Fruit fly (Drosophila melanogaster) whole organism, embryonic: ENCODE data around the gene CG15408.
A peak's percentile ranks its signal among the peaks of the same experiment; 100 is the strongest.

ENCODE experiments used
- Ada2b ChIP-seq: fragments of 200-800 bp; sonication (Bioruptor generic); IDR thresholded peaks from 2 replicates; pipeline ENCODE4 v1.3.6; 2022; ENCODE audit warnings: missing biosample characterization, missing genetic modification characterization
- BEAF-32 ChIP-seq: fragments of 200-800 bp; sonication (Bioruptor generic); optimal IDR thresholded peaks from 3 replicates; lab custom pipeline; 2017; ENCODE audit warnings: missing biosample characterization, missing genetic modification characterization, mild to moderate bottlenecking, moderate library complexity, missing genetic modification reagents
- CG10267 ChIP-seq: fragments of 200-800 bp; sonication (Bioruptor generic); optimal IDR thresholded peaks from 2 replicates; lab custom pipeline; 2018; ENCODE audit warnings: missing biosample characterization, mild to moderate bottlenecking, missing genetic modification characterization, moderate library complexity
- CG10462 ChIP-seq: fragments of 200-800 bp; sonication (Bioruptor generic); optimal IDR thresholded peaks from 2 replicates; lab custom pipeline; 2016; ENCODE audit warnings: missing biosample characterization, missing genetic modification characterization
- CG11085 ChIP-seq: fragments of 200-800 bp; sonication (Bioruptor generic); IDR thresholded peaks from 2 replicates; pipeline ENCODE4 v1.3.6; 2022; ENCODE audit warnings: missing biosample characterization, missing genetic modification characterization
- CG11560 ChIP-seq: fragments of 200-800 bp; sonication (Bioruptor generic); IDR thresholded peaks from 3 replicates; pipeline ENCODE4 v1.3.6; 2022; ENCODE audit warnings: missing biosample characterization, missing genetic modification characterization
- CG13894 ChIP-seq: fragments of 200-800 bp; sonication (Bioruptor generic); optimal IDR thresholded peaks from 3 replicates; lab custom pipeline; 2018; ENCODE audit warnings: missing biosample characterization, mild to moderate bottlenecking, missing genetic modification characterization, moderate library complexity
- CG15601 ChIP-seq: fragments of 200-800 bp; sonication (Bioruptor generic); optimal IDR thresholded peaks from 3 replicates; lab custom pipeline; 2019; ENCODE audit warnings: missing biosample characterization, mild to moderate bottlenecking, missing genetic modification characterization, moderate library complexity
- CG16863 ChIP-seq: fragments of 200-800 bp; sonication (Bioruptor generic); optimal IDR thresholded peaks from 3 replicates; lab custom pipeline; 2016; ENCODE audit warnings: missing biosample characterization, missing genetic modification characterization
- CG17328 ChIP-seq: fragments of 200-800 bp; sonication (Bioruptor generic); IDR thresholded peaks from 2 replicates; pipeline ENCODE4 v1.3.6; 2022; ENCODE audit warnings: missing biosample characterization, missing genetic modification characterization
- CG17612 ChIP-seq: fragments of 200-800 bp; sonication (Bioruptor generic); IDR thresholded peaks from 2 replicates; pipeline ENCODE4 v1.3.6; 2022; ENCODE audit warnings: missing biosample characterization, missing genetic modification characterization
- CG30020 ChIP-seq: fragments of 200-800 bp; optimal IDR thresholded peaks from 2 replicates; lab custom pipeline; 2019; ENCODE audit warnings: missing biosample characterization, mild to moderate bottlenecking, missing genetic modification characterization, moderate library complexity
- CG3407 ChIP-seq: fragments of 200-800 bp; sonication (Bioruptor generic); optimal IDR thresholded peaks from 2 replicates; lab custom pipeline; 2018; ENCODE audit warnings: missing biosample characterization, mild to moderate bottlenecking, missing genetic modification characterization
- CG4424 ChIP-seq: fragments of 200-800 bp; sonication (Bioruptor generic); optimal IDR thresholded peaks from 3 replicates; lab custom pipeline; 2016; ENCODE audit warnings: missing biosample characterization, missing genetic modification characterization
- CG4854 ChIP-seq: fragments of 200-800 bp; sonication (Bioruptor generic); optimal IDR thresholded peaks from 2 replicates; lab custom pipeline; 2016; ENCODE audit warnings: missing biosample characterization, missing genetic modification characterization, inconsistent platforms
- CG5953 ChIP-seq: fragments of 200-800 bp; sonication (Bioruptor generic); IDR thresholded peaks from 2 replicates; pipeline ENCODE4 v1.3.6; 2022; ENCODE audit warnings: missing biosample characterization, missing genetic modification characterization
- CG6254 ChIP-seq: fragments of 200-800 bp; sonication (Bioruptor generic); optimal IDR thresholded peaks from 3 replicates; lab custom pipeline; 2017; ENCODE audit warnings: mild to moderate bottlenecking, missing biosample characterization, missing genetic modification reagents, missing genetic modification characterization
- CG7987 ChIP-seq: fragments of 200-800 bp; sonication (Bioruptor generic); optimal IDR thresholded peaks from 2 replicates; lab custom pipeline; 2018; ENCODE audit warnings: missing biosample characterization, mild to moderate bottlenecking, missing genetic modification characterization, moderate library complexity
- CG8478 ChIP-seq: fragments of >200 bp; optimal IDR thresholded peaks from 2 replicates; lab custom pipeline; 2018
- CTCF ChIP-seq: fragments of 200-800 bp; sonication (Bioruptor generic); optimal IDR thresholded peaks from 2 replicates; lab custom pipeline; 2017; ENCODE audit warnings: missing biosample characterization, mild to moderate bottlenecking, missing genetic modification characterization, moderate library complexity
- Dref ChIP-seq: fragments of 200-800 bp; sonication (Bioruptor generic); IDR thresholded peaks from 2 replicates; pipeline ENCODE4 v1.3.6; 2022; ENCODE audit warnings: missing biosample characterization, missing genetic modification characterization
- Drgx ChIP-seq: fragments of 200-800 bp; sonication (Bioruptor generic); IDR thresholded peaks from 2 replicates; pipeline ENCODE4 v1.3.6; 2022; ENCODE audit warnings: missing biosample characterization, missing genetic modification characterization
- ERR ChIP-seq: fragments of 200-800 bp; sonication (Bioruptor generic); optimal IDR thresholded peaks from 2 replicates; lab custom pipeline; 2016; ENCODE audit warnings: missing biosample characterization, missing genetic modification characterization
- H2.0 ChIP-seq: fragments of 200-800 bp; sonication (Bioruptor generic); IDR thresholded peaks from 2 replicates; pipeline ENCODE4 v1.3.6; 2022; ENCODE audit warnings: missing biosample characterization, missing genetic modification characterization
- HHEX ChIP-seq: fragments of 200-800 bp; sonication (Bioruptor generic); optimal IDR thresholded peaks from 3 replicates; lab custom pipeline; 2017; ENCODE audit warnings: missing biosample characterization, mild to moderate bottlenecking, missing genetic modification characterization, missing genetic modification reagents
- HLH4C ChIP-seq: fragments of 200-800 bp; sonication (Bioruptor generic); IDR thresholded peaks from 3 replicates; pipeline ENCODE4 v1.3.6; 2022; ENCODE audit warnings: missing biosample characterization, missing genetic modification characterization; ENCODE audit not compliant: partially characterized antibody
- Hsf ChIP-seq: fragments of 200-800 bp; sonication (Bioruptor generic); optimal IDR thresholded peaks from 3 replicates; lab custom pipeline; 2016; ENCODE audit warnings: missing biosample characterization, missing genetic modification characterization
- Lim3 ChIP-seq: fragments of 200-800 bp; sonication (Bioruptor generic); IDR thresholded peaks from 2 replicates; pipeline ENCODE4 v1.3.6; 2022; ENCODE audit warnings: missing biosample characterization, missing genetic modification characterization
- Ptx1 ChIP-seq: fragments of 200-800 bp; sonication (Bioruptor generic); IDR thresholded peaks from 2 replicates; pipeline ENCODE4 v1.3.6; 2022; ENCODE audit warnings: missing biosample characterization, missing genetic modification characterization
- Rx ChIP-seq: fragments of 200-800 bp; sonication (Bioruptor generic); IDR thresholded peaks from 2 replicates; pipeline ENCODE4 v1.3.6; 2022; ENCODE audit warnings: missing biosample characterization, missing genetic modification characterization
- Sin3A ChIP-seq: fragments of >200 bp; optimal IDR thresholded peaks from 2 replicates; lab custom pipeline; 2018
- Trl ChIP-seq, 3 experiments: fragments of >200 bp in 2 of 3; fragments of 200-800 bp in 1 of 3; sonication (Bioruptor generic) in 1 of 3; optimal IDR thresholded peaks; 2 replicates in 1 of 3; 3 replicates in 2 of 3; lab custom pipeline; 2016 to 2017; ENCODE audit warnings: missing biosample characterization in 1 of 3, missing genetic modification characterization in 1 of 3
- ac ChIP-seq: fragments of 200-800 bp; sonication (Bioruptor generic); optimal IDR thresholded peaks from 3 replicates; lab custom pipeline; 2017; ENCODE audit warnings: missing biosample characterization, mild to moderate bottlenecking, missing genetic modification characterization
- bbx ChIP-seq: fragments of 200-800 bp; sonication (Bioruptor generic); IDR thresholded peaks from 2 replicates; pipeline ENCODE4 v1.3.6; 2022; ENCODE audit warnings: missing biosample characterization, missing genetic modification characterization; ENCODE audit not compliant: partially characterized antibody
- bsh ChIP-seq, 2 experiments: fragments of 200-800 bp; sonication (Bioruptor generic); optimal IDR thresholded peaks; 2 replicates each; lab custom pipeline; 2017 to 2018; ENCODE audit warnings: mild to moderate bottlenecking in 2 of 2, missing biosample characterization in 2 of 2, missing genetic modification characterization in 2 of 2, moderate library complexity in 1 of 2
- cad ChIP-seq: fragments of >200 bp; optimal IDR thresholded peaks from 2 replicates; lab custom pipeline; 2017; ENCODE audit warnings: missing biosample characterization, missing genetic modification characterization
- crc ChIP-seq: fragments of 200-800 bp; sonication (Bioruptor generic); optimal IDR thresholded peaks from 2 replicates; lab custom pipeline; 2016; ENCODE audit warnings: missing biosample characterization, missing genetic modification characterization
- dysf ChIP-seq: fragments of 200-800 bp; sonication (Bioruptor generic); IDR thresholded peaks from 3 replicates; pipeline ENCODE4 v1.3.6; 2022; ENCODE audit warnings: missing biosample characterization, missing genetic modification characterization
- emc ChIP-seq: fragments of 200-800 bp; sonication (Bioruptor generic); optimal IDR thresholded peaks from 2 replicates; lab custom pipeline; 2016; ENCODE audit warnings: missing biosample characterization, missing genetic modification characterization
- hb ChIP-seq: fragments of 200-800 bp; sonication (Bioruptor generic); IDR thresholded peaks from 3 replicates; pipeline ENCODE4 v1.3.6; 2022; ENCODE audit warnings: missing biosample characterization, missing genetic modification characterization; ENCODE audit not compliant: partially characterized antibody
- kay ChIP-seq: fragments of 200-800 bp; sonication (Bioruptor generic); optimal IDR thresholded peaks from 2 replicates; lab custom pipeline; 2016; ENCODE audit warnings: missing biosample characterization, missing genetic modification characterization
- knrl ChIP-seq: fragments of 200-800 bp; sonication (Bioruptor generic); IDR thresholded peaks from 3 replicates; pipeline ENCODE4 v1.3.6; 2022; ENCODE audit warnings: missing biosample characterization, missing genetic modification characterization; ENCODE audit not compliant: partially characterized antibody
- lab ChIP-seq: fragments of 200-800 bp; sonication (Bioruptor generic); optimal IDR thresholded peaks from 3 replicates; lab custom pipeline; 2017; ENCODE audit warnings: missing biosample characterization, missing genetic modification characterization, mild to moderate bottlenecking, moderate library complexity, missing genetic modification reagents
- mam ChIP-seq: fragments of 200-800 bp; sonication (Bioruptor generic); optimal IDR thresholded peaks from 3 replicates; lab custom pipeline; 2016; ENCODE audit warnings: missing biosample characterization, missing genetic modification characterization
- mld ChIP-seq: fragments of 200-800 bp; sonication (Bioruptor generic); IDR thresholded peaks from 3 replicates; pipeline ENCODE4 v1.3.6; 2022; ENCODE audit warnings: missing biosample characterization, missing genetic modification characterization; ENCODE audit not compliant: partially characterized antibody
- run ChIP-seq: fragments of 200-800 bp; sonication (Bioruptor generic); optimal IDR thresholded peaks from 3 replicates; lab custom pipeline; 2018; ENCODE audit warnings: missing biosample characterization, mild to moderate bottlenecking, missing genetic modification characterization
- sc ChIP-seq, 3 experiments: fragments of >200 bp in 2 of 3; fragments of 200-800 bp in 1 of 3; sonication (Bioruptor generic) in 1 of 3; optimal IDR thresholded peaks; 2 replicates in 2 of 3; 3 replicates in 1 of 3; lab custom pipeline; 2017; ENCODE audit warnings: mild to moderate bottlenecking in 1 of 3, missing biosample characterization in 1 of 3, missing genetic modification characterization in 1 of 3, missing genetic modification reagents in 1 of 3
- slbo ChIP-seq: fragments of 200-800 bp; sonication (Bioruptor generic); IDR thresholded peaks from 2 replicates; pipeline ENCODE4 v1.3.6; 2022; ENCODE audit warnings: missing biosample characterization, missing genetic modification characterization
- tin ChIP-seq: fragments of 200-800 bp; sonication (Bioruptor generic); optimal IDR thresholded peaks from 3 replicates; lab custom pipeline; 2016; ENCODE audit warnings: missing biosample characterization, missing genetic modification characterization
- tx ChIP-seq: fragments of 200-800 bp; sonication (Bioruptor generic); optimal IDR thresholded peaks from 2 replicates; lab custom pipeline; 2016; ENCODE audit warnings: missing biosample characterization, missing genetic modification characterization

CG15408 gene

DNA sequence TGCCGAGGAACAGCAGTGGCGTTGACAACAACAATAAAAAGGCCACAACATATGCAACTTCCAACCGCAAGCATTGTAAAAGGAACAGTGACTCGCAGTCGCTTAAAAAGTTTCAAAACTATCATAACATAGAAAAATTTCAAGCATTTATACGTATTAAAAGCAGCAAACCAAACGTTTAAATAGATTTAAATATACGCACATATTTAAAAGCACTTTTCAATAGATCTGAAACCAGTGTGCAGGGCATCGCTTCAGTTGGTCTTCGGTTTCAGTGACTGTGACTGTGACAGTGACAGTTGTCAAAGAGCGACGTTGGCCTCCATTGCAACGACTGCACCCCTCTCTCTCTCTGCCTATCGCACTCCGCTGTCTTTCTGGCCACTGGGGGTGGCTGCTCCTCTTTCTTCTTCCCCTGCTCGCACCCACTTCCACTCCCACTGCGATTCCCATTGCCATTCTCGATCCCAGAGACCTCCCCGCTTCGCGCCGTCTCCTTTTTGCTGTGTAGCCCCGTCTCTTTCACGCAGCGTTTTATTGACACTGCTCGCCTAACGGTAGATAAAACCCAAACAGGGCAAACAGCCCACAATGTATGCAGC is 15.6 kb downstream of the CG15408 start (continued):
- peak; percentile 76 for TF ChIP-seq CG10267 (tag; lab: Kevin White, UChicago)
- peak; percentile 92 for TF ChIP-seq CG17328
- peak; percentile 61; the same call in 1 of the 2 replicates for TF ChIP-seq CG11085 (GFP tag; lab: Robert Waterston, UW)
- peak; percentile 86 for TF ChIP-seq CG3407 (GFP tag; lab: Kevin White, UChicago)
- peak; percentile 82 to 89 for TF ChIP-seq bsh (GFP tag; optimal IDR thresholded peaks at IDR 0.05; lab: Kevin White, UChicago)
- no peak for TF ChIP-seq CG30020 (tag; lab: Kevin White, UChicago)
- peak; percentile 38 for TF ChIP-seq mam (GFP tag; lab: Kevin White, UChicago)
- TF ChIP-seq ac (GFP tag; lab: Kevin White, UChicago): no peak
- peak; percentile 64 for TF ChIP-seq slbo (GFP tag; lab: Robert Waterston, UW)
- TF ChIP-seq CG7987 (GFP tag; lab: Kevin White, UChicago): no peak
- TF ChIP-seq run: peak; percentile 81
- peak; percentile 51 for TF ChIP-seq Hsf (GFP tag; lab: Kevin White, UChicago)
- peak; percentile 86 for TF ChIP-seq dysf
- no peak for TF ChIP-seq CG17612
- peak; percentile 61 for TF ChIP-seq HHEX
- TF ChIP-seq emc (GFP tag; lab: Kevin White, UChicago): no peak
- peak; percentile 24 for TF ChIP-seq CG4854 (GFP tag; lab: Kevin White, UChicago)
- peak; percentile 85 for TF ChIP-seq CG4424 (GFP tag; lab: Kevin White, UChicago)
- peak; percentile 46 for TF ChIP-seq CG10462 (GFP tag; lab: Kevin White, UChicago)
- TF ChIP-seq cad (GFP tag; lab: Kevin White, UChicago): no peak
- peak; percentile 68 for TF ChIP-seq kay
- peak; percentile 89 for TF ChIP-seq Rx (GFP tag; lab: Robert Waterston, UW)
- TF ChIP-seq CG11560 (tag; lab: Robert Waterston, UW): no peak
- TF ChIP-seq tx: peak; percentile 33
- peak; percentile 46 for TF ChIP-seq CTCF (GFP tag; lab: Kevin White, UChicago)
- no peak for TF ChIP-seq Dref (GFP tag; lab: Robert Waterston, UW)
- peak; percentile 17 for TF ChIP-seq ERR
- peak; percentile 32 for TF ChIP-seq crc (GFP tag; lab: Kevin White, UChicago)
- TF ChIP-seq mld (GFP tag; lab: Robert Waterston, UW): no peak
- peak; percentile 55; the same call in 2 of the 3 replicates for TF ChIP-seq hb (GFP tag; lab: Robert Waterston, UW)
- TF ChIP-seq Sin3A (lab: Kevin White, UChicago): no peak
- no peak for TF ChIP-seq sc (optimal IDR thresholded peaks at IDR 0.05; lab: Kevin White, UChicago)
- peak; percentile 82 for TF ChIP-seq sc (GFP tag; optimal IDR thresholded peaks at IDR 0.05; lab: Kevin White, UChicago)
- peak; percentile 81 for TF ChIP-seq Ada2b (GFP tag; lab: Robert Waterston, UW)
- TF ChIP-seq CG13894 (tag; lab: Kevin White, UChicago): no peak
- TF ChIP-seq Drgx (GFP tag; lab: Robert Waterston, UW): peak; percentile 98
- peak; percentile 71 for TF ChIP-seq Lim3 (GFP tag; lab: Robert Waterston, UW)
- no peak for TF ChIP-seq CG8478
- TF ChIP-seq lab: peak; percentile 77
- TF ChIP-seq Trl (optimal IDR thresholded peaks at IDR 0.05; lab: Kevin White, UChicago): no peak
- peak; percentile 51 for TF ChIP-seq Trl (GFP tag; optimal IDR thresholded peaks at IDR 0.05; lab: Kevin White, UChicago)
- TF ChIP-seq CG5953 (GFP tag; lab: Robert Waterston, UW): peak; percentile 83
- TF ChIP-seq Ptx1: peak; percentile 88
- TF ChIP-seq BEAF-32 (GFP tag; lab: Kevin White, UChicago): no peak
- TF ChIP-seq HLH4C (GFP tag; lab: Robert Waterston, UW): no peak
- TF ChIP-seq CG6254 (GFP tag; lab: Kevin White, UChicago): peak; percentile 79
- TF ChIP-seq tin (GFP tag; lab: Kevin White, UChicago): peak; percentile 74
- peak; percentile 85 for TF ChIP-seq H2.0 (GFP tag; lab: Robert Waterston, UW)
- peak; percentile 49; the same call in 1 of the 3 replicates for TF ChIP-seq knrl (GFP tag; lab: Robert Waterston, UW)
- TF ChIP-seq CG16863 (GFP tag; lab: Kevin White, UChicago): peak; percentile 71
- TF ChIP-seq bbx (GFP tag; lab: Robert Waterston, UW): 0 out of 2 replicates have a peak, but pooled peaks have one; percentile 32
- TF ChIP-seq CG15601 (tag; lab: Kevin White, UChicago): peak; percentile 67
